Worm (Caenorhabditis elegans): ENCODE data around the gene sec-16A.1.

DNA sequence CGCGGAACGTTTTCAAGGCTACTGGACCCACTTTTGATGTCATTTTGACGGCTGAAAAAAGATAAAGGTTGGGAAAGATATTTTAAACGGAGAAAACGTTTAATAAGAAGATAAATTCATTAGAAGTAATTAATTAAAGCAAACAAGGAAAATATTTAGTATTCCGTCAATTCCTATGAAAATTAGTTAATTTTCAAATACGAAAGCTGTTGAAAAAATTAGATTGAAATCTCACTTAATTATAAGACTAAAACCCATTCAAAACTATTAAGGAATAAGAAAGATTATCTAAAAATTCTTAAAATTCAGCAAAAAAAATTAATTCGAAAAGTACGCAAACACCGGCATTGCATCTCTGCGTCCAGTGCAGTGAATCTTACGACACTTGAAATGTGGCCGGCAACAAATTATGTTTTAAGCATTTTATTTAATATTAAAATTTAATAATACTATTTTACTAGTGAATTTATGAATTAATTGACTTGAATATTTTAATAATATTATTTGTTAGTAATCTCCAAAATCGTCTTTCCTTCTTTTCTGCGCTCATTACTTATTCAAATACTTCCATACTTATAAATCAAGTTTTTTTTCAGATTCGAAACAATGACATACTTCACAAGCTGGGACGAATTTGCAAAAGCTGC lies 19.2 kb downstream of the sec-16A.1 start, which contains the start of the genes ZK512.2 and ZK512.4:
- TF ChIP-seq flt-1 (GFP tag; IDR thresholded peaks at IDR 0.05), result no peak
- no peak for TF ChIP-seq ama-1 (optimal IDR thresholded peaks at IDR 0.05)
- no peak for TF ChIP-seq tra-4 (tag; optimal IDR thresholded peaks at IDR 0.05)
- TF ChIP-seq pes-1 (GFP tag; IDR thresholded peaks at IDR 0.05), result no peak
- no peak for TF ChIP-seq B0310.2 (tag; optimal IDR thresholded peaks at IDR 0.05)
- TF ChIP-seq aly-1 (tag; optimal IDR thresholded peaks at IDR 0.05), result no peak
- no peak for TF ChIP-seq hmg-4 (GFP tag; optimal IDR thresholded peaks at IDR 0.05)
- TF ChIP-seq ceh-13 (GFP tag; optimal IDR thresholded peaks at IDR 0.05), result no peak
- no peak for TF ChIP-seq hnd-1 (tag; optimal IDR thresholded peaks at IDR 0.05)
- no peak for TF ChIP-seq ceh-36 (tag; optimal IDR thresholded peaks at IDR 0.05)
